Fruit fly (Drosophila melanogaster): ENCODE data around the gene CG7029.

- TF ChIP-seq psq (optimal IDR thresholded peaks at IDR 0.05) (no peak), h (optimal IDR thresholded peaks at IDR 0.05) (no peak), ttk (optimal IDR thresholded peaks at IDR 0.05) (no peak), Myc (optimal IDR thresholded peaks at IDR 0.05) (no peak), insv (optimal IDR thresholded peaks at IDR 0.05) (no peak), Sin3A (optimal IDR thresholded peaks at IDR 0.05) (no peak)
These were observed 16.9 kb downstream of the CG7029 start, which contains the start of gene CG13841 for dm6 chr3R:22767599-22767998.
